Fruit fly (Drosophila melanogaster): ENCODE measurements around the gene CG15638.
A peak's percentile ranks its signal among the peaks of the same experiment; 100 is the strongest.

CG15638 gene

dm6 chr2L:13515688-13516037 lies 19.9 kb downstream of the CG15638 start:
- TF ChIP-seq CG8478 (optimal IDR thresholded peaks at IDR 0.05) = no peak
- no peak for TF ChIP-seq EcR (GFP tag; optimal IDR thresholded peaks at IDR 0.05)
- no peak for TF ChIP-seq Dll (optimal IDR thresholded peaks at IDR 0.05)
- TF ChIP-seq usp (GFP tag; optimal IDR thresholded peaks at IDR 0.05) = no peak
- TF ChIP-seq psq (optimal IDR thresholded peaks at IDR 0.05) = no peak
- TF ChIP-seq pan (optimal IDR thresholded peaks at IDR 0.05) = no peak

- TF ChIP-seq CG8478 (optimal IDR thresholded peaks at IDR 0.05) = no peak
- TF ChIP-seq EcR (GFP tag; optimal IDR thresholded peaks at IDR 0.05) = no peak
- no peak for TF ChIP-seq pan (optimal IDR thresholded peaks at IDR 0.05)
These were observed 20.5 kb downstream of the CG15638 start for dm6 chr2L:13514945-13515687.

dm6 chr2L:13514262-13514937 lies 21.2 kb downstream of the CG15638 start:
- peak in 1 of 2 experiments; percentile 8 for TF ChIP-seq EcR (GFP tag; optimal IDR thresholded peaks at IDR 0.05)
- no peak for TF ChIP-seq usp (GFP tag; optimal IDR thresholded peaks at IDR 0.05)
- no peak for TF ChIP-seq pan (optimal IDR thresholded peaks at IDR 0.05)
- TF ChIP-seq psq (optimal IDR thresholded peaks at IDR 0.05) = no peak

dm6 chr2L:13513331-13514261 lies 22.0 kb downstream of the CG15638 start:
- TF ChIP-seq pan (optimal IDR thresholded peaks at IDR 0.05) = no peak
- TF ChIP-seq Dll (optimal IDR thresholded peaks at IDR 0.05) = peak; percentile 99

dm6 chr2L:13513033-13513330 lies 22.6 kb downstream of the CG15638 start:
- TF ChIP-seq Dll (optimal IDR thresholded peaks at IDR 0.05) (no peak), EcR (GFP tag; optimal IDR thresholded peaks at IDR 0.05) (no peak), pan (optimal IDR thresholded peaks at IDR 0.05) (no peak), CG8478 (optimal IDR thresholded peaks at IDR 0.05) (no peak), psq (optimal IDR thresholded peaks at IDR 0.05) (no peak), usp (GFP tag; optimal IDR thresholded peaks at IDR 0.05) (no peak)

dm6 chr2L:13512182-13513032 lies 23.2 kb downstream of the CG15638 start:
- TF ChIP-seq Dll (optimal IDR thresholded peaks at IDR 0.05) (peak; percentile 88), psq (optimal IDR thresholded peaks at IDR 0.05) (no peak)

- TF ChIP-seq CG8478 (optimal IDR thresholded peaks at IDR 0.05) = no peak
- TF ChIP-seq Dll (optimal IDR thresholded peaks at IDR 0.05) = no peak
- no peak for TF ChIP-seq pan (optimal IDR thresholded peaks at IDR 0.05)
- TF ChIP-seq EcR (GFP tag; optimal IDR thresholded peaks at IDR 0.05) = no peak
- no peak for TF ChIP-seq psq (optimal IDR thresholded peaks at IDR 0.05)
- no peak for TF ChIP-seq usp (GFP tag; optimal IDR thresholded peaks at IDR 0.05)
These were observed 24.4 kb downstream of the CG15638 start for dm6 chr2L:13510870-13511867.

- no peak for TF ChIP-seq pan (optimal IDR thresholded peaks at IDR 0.05)
- TF ChIP-seq EcR (GFP tag; optimal IDR thresholded peaks at IDR 0.05) = no peak
- no peak for TF ChIP-seq CG8478 (optimal IDR thresholded peaks at IDR 0.05)
- TF ChIP-seq Dll (optimal IDR thresholded peaks at IDR 0.05) = no peak
- no peak for TF ChIP-seq psq (optimal IDR thresholded peaks at IDR 0.05)
- no peak for TF ChIP-seq usp (GFP tag; optimal IDR thresholded peaks at IDR 0.05)
These were observed 25.9 kb downstream of the CG15638 start for dm6 chr2L:13509533-13510240.

- TF ChIP-seq Dll (optimal IDR thresholded peaks at IDR 0.05) (no peak), psq (optimal IDR thresholded peaks at IDR 0.05) (no peak), CG8478 (optimal IDR thresholded peaks at IDR 0.05) (no peak), EcR (GFP tag; optimal IDR thresholded peaks at IDR 0.05) (no peak), usp (GFP tag; optimal IDR thresholded peaks at IDR 0.05) (no peak), pan (optimal IDR thresholded peaks at IDR 0.05) (no peak)
These were observed 35.2 kb downstream of the CG15638 start for dm6 chr2L:13500416-13500815.

dm6 chr2L:13497915-13498314 lies 37.7 kb downstream of the CG15638 start:
- no peak for TF ChIP-seq pan (optimal IDR thresholded peaks at IDR 0.05)
- TF ChIP-seq CG8478 (optimal IDR thresholded peaks at IDR 0.05) = no peak
- TF ChIP-seq Dll (optimal IDR thresholded peaks at IDR 0.05) = no peak
- no peak for TF ChIP-seq usp (GFP tag; optimal IDR thresholded peaks at IDR 0.05)
- TF ChIP-seq EcR (GFP tag; optimal IDR thresholded peaks at IDR 0.05) = no peak
- no peak for TF ChIP-seq psq (optimal IDR thresholded peaks at IDR 0.05)

Measured in whole organism.